Fruit fly (Drosophila melanogaster) whole organism, pupa: Measurements from ENCODE around the gene Cyp28c1.

Experiments used
- EcR ChIP-seq: fragments of 200-800 bp; sonication (Bioruptor generic); optimal IDR thresholded peaks from 3 replicates; lab custom pipeline; 2019; ENCODE audit warnings: missing biosample characterization, missing genetic modification characterization, mild to moderate bottlenecking, moderate library complexity, missing genetic modification reagents
- Ets98B ChIP-seq: fragments of 200-800 bp; sonication (Bioruptor generic); IDR thresholded peaks from 2 replicates; pipeline ENCODE4 v1.3.6; 2022; ENCODE audit warnings: missing biosample characterization, missing genetic modification characterization
- Pif1B ChIP-seq: fragments of 200-800 bp; sonication (Bioruptor generic); optimal IDR thresholded peaks from 3 replicates; lab custom pipeline; 2016; ENCODE audit warnings: missing biosample characterization, missing genetic modification characterization

dm6 chrX:11821946-11822345, 17.5 kb upstream of the Cyp28c1 start:
- peak; percentile 47 for TF ChIP-seq Ets98B (GFP tag; lab: Robert Waterston, UW)
- no peak for TF ChIP-seq EcR (GFP tag; lab: Kevin White, UChicago)
- no peak for TF ChIP-seq Pif1B (GFP tag; lab: Kevin White, UChicago)
